Worm (Caenorhabditis elegans): ENCODE data around the gene set-3.

DNA sequence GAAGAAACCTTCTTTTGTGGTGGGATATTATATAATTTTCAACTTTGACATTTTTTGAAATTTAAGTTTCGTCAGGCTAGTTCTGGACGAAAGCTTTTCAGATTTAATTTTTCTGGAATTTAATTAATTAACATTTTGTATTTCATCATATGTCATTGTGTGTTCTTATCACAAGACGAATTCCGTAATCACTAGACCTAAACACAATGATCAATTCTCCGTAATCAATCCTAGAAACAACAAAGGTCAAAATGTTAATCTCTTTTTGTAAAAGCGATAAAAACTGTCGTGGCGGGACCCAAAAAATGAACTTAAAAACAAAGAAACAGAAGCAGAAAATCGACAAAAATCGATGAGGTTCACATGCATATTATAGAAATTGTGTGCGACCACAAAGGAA lies 20.4 kb upstream of the set-3 start:
- TF ChIP-seq ama-1 (optimal IDR thresholded peaks at IDR 0.05) = no peak
- no peak for TF ChIP-seq gmeb-1 (tag; optimal IDR thresholded peaks at IDR 0.05)
- no peak for TF ChIP-seq egl-27 (tag; optimal IDR thresholded peaks at IDR 0.05)
- TF ChIP-seq ztf-4 (tag; optimal IDR thresholded peaks at IDR 0.05) = no peak
- TF ChIP-seq nhr-237 (tag; optimal IDR thresholded peaks at IDR 0.05) = no peak
- no peak for TF ChIP-seq elt-1 (tag; optimal IDR thresholded peaks at IDR 0.05)
